Worm (Caenorhabditis elegans) whole organism, mixed stage, embryonic: ENCODE measurements around the gene F19B10.1.

Experiments used
- M03D4.4 ChIP-seq: sonication (generic microtip); optimal IDR thresholded peaks from 2 replicates; lab custom pipeline; 2017; ENCODE audit warnings: mild to moderate bottlenecking, missing genetic modification characterization, missing compliant biosample characterization
- blmp-1 ChIP-seq: fragments of 150-350 bp; optimal IDR thresholded peaks from 2 replicates; lab custom pipeline; 2014; ENCODE audit warnings: missing biosample characterization, missing genetic modification characterization
- ceh-39 ChIP-seq: fragments of 150-350 bp; optimal IDR thresholded peaks from 2 replicates; lab custom pipeline; 2014; ENCODE audit warnings: missing biosample characterization, missing genetic modification characterization
- ceh-43 ChIP-seq: fragments of 200-800 bp; sonication (Bioruptor generic); optimal IDR thresholded peaks from 2 replicates; lab custom pipeline; 2018; ENCODE audit warnings: mild to moderate bottlenecking, missing genetic modification characterization, moderate library complexity, missing compliant biosample characterization
- ceh-83 ChIP-seq: fragments of 200-800 bp; sonication (Bioruptor generic); optimal IDR thresholded peaks from 2 replicates; lab custom pipeline; 2018; ENCODE audit warnings: mild to moderate bottlenecking, missing genetic modification characterization, missing compliant biosample characterization
- ces-1 ChIP-seq: fragments of 150-350 bp; optimal IDR thresholded peaks from 2 replicates; lab custom pipeline; 2014; ENCODE audit warnings: missing biosample characterization, missing genetic modification reagents, missing genetic modification characterization
- drap-1 ChIP-seq: fragments of 200-800 bp; sonication (Bioruptor generic); optimal IDR thresholded peaks from 3 replicates; lab custom pipeline; 2018; ENCODE audit warnings: mild to moderate bottlenecking, missing genetic modification characterization, missing compliant biosample characterization
- elt-3 ChIP-seq: fragments of 150-350 bp; optimal IDR thresholded peaks from 2 replicates; lab custom pipeline; 2014; ENCODE audit warnings: missing biosample characterization, missing genetic modification characterization
- flh-1 ChIP-seq: fragments of 200-800 bp; sonication (Bioruptor generic); optimal IDR thresholded peaks from 2 replicates; lab custom pipeline; 2018; ENCODE audit warnings: mild to moderate bottlenecking, missing genetic modification characterization, moderate library complexity, missing compliant biosample characterization
- ham-2 ChIP-seq: fragments of 200-800 bp; sonication (Bioruptor generic); optimal IDR thresholded peaks from 2 replicates; lab custom pipeline; 2018; ENCODE audit warnings: mild to moderate bottlenecking, missing genetic modification characterization, missing compliant biosample characterization
- hlh-1 ChIP-seq: fragments of 150-350 bp; optimal IDR thresholded peaks from 2 replicates; lab custom pipeline; 2014; ENCODE audit warnings: missing biosample characterization, missing genetic modification reagents, missing genetic modification characterization
- lin-13 ChIP-seq: fragments of 150-350 bp; optimal IDR thresholded peaks from 2 replicates; lab custom pipeline; 2014; ENCODE audit warnings: missing biosample characterization, missing genetic modification characterization
- lin-32 ChIP-seq: fragments of 200-800 bp; sonication (Bioruptor generic); optimal IDR thresholded peaks from 2 replicates; lab custom pipeline; 2018; ENCODE audit warnings: mild to moderate bottlenecking, missing genetic modification characterization, missing compliant biosample characterization
- mab-5 ChIP-seq: fragments of 150-350 bp; optimal IDR thresholded peaks from 2 replicates; lab custom pipeline; 2014; ENCODE audit warnings: missing biosample characterization, missing genetic modification characterization
- mls-2 ChIP-seq: sonication (generic microtip); optimal IDR thresholded peaks from 2 replicates; lab custom pipeline; 2016; ENCODE audit warnings: mild to moderate bottlenecking, missing genetic modification characterization, moderate library complexity, missing compliant biosample characterization
- nhr-12 ChIP-seq: fragments of 150-350 bp; optimal IDR thresholded peaks from 2 replicates; lab custom pipeline; 2014; ENCODE audit warnings: missing biosample characterization, missing genetic modification characterization
- nhr-2 ChIP-seq: fragments of 150-350 bp; optimal IDR thresholded peaks from 2 replicates; lab custom pipeline; 2014; ENCODE audit warnings: missing biosample characterization, missing genetic modification characterization
- nhr-237 ChIP-seq: fragments of 150-350 bp; optimal IDR thresholded peaks from 2 replicates; lab custom pipeline; 2014; ENCODE audit warnings: missing biosample characterization, missing genetic modification characterization
- nhr-28 ChIP-seq: fragments of 150-350 bp; optimal IDR thresholded peaks from 2 replicates; lab custom pipeline; 2014; ENCODE audit warnings: missing biosample characterization, missing genetic modification characterization
- nhr-76 ChIP-seq: sonication (generic microtip); optimal IDR thresholded peaks from 2 replicates; lab custom pipeline; 2017; ENCODE audit warnings: missing biosample characterization, missing genetic modification characterization
- pha-4 ChIP-seq: fragments of 150-350 bp; optimal IDR thresholded peaks from 2 replicates; lab custom pipeline; 2018; ENCODE audit warnings: missing biosample characterization, missing genetic modification reagents, missing genetic modification characterization
- sem-2 ChIP-seq: fragments of 200-800 bp; sonication (Bioruptor generic); optimal IDR thresholded peaks from 2 replicates; lab custom pipeline; 2018; ENCODE audit warnings: mild to moderate bottlenecking, missing genetic modification characterization, missing compliant biosample characterization
- snpc-4 ChIP-seq: fragments of 150-350 bp; optimal IDR thresholded peaks from 2 replicates; lab custom pipeline; 2014; ENCODE audit warnings: missing biosample characterization, missing genetic modification characterization
- sptf-1 ChIP-seq: sonication (generic microtip); optimal IDR thresholded peaks from 2 replicates; lab custom pipeline; 2017; ENCODE audit warnings: mild to moderate bottlenecking, missing genetic modification characterization, moderate library complexity, missing compliant biosample characterization
- tbx-8 ChIP-seq: fragments of 200-800 bp; sonication (Bioruptor generic); optimal IDR thresholded peaks from 2 replicates; lab custom pipeline; 2018; ENCODE audit warnings: mild to moderate bottlenecking, missing genetic modification characterization, moderate library complexity, missing compliant biosample characterization
- unc-120 ChIP-seq: sonication (generic microtip); optimal IDR thresholded peaks from 2 replicates; lab custom pipeline; 2017; ENCODE audit warnings: missing genetic modification characterization, missing compliant biosample characterization; ENCODE audit not compliant: poor library complexity, severe bottlenecking
- unc-39 ChIP-seq: fragments of 150-350 bp; optimal IDR thresholded peaks from 2 replicates; lab custom pipeline; 2014; ENCODE audit warnings: missing biosample characterization, missing genetic modification characterization
- unc-62 ChIP-seq: fragments of 150-350 bp; optimal IDR thresholded peaks from 2 replicates; lab custom pipeline; 2014; ENCODE audit warnings: missing biosample characterization, missing genetic modification reagents, missing genetic modification characterization
- zip-8 ChIP-seq: fragments of 150-350 bp; optimal IDR thresholded peaks from 2 replicates; lab custom pipeline; 2014; ENCODE audit warnings: missing biosample characterization, missing genetic modification characterization
- ztf-11 ChIP-seq: fragments of 150-350 bp; optimal IDR thresholded peaks from 2 replicates; lab custom pipeline; 2014; ENCODE audit warnings: missing biosample characterization, missing genetic modification characterization

The F19B10.1 gene

ce11 chrII:3678978-3679377 lies 4.0 kb upstream of the F19B10.1 start:
- no peak for TF ChIP-seq lin-13 (tag; lab: Kevin White, UChicago)
- no peak for TF ChIP-seq sptf-1 (tag; lab: Kevin White, UChicago)
- no peak for TF ChIP-seq nhr-2
- no peak for TF ChIP-seq mls-2
- no peak for TF ChIP-seq pha-4
- TF ChIP-seq ceh-39 = no peak
- TF ChIP-seq drap-1 (GFP tag; lab: Kevin White, UChicago) = no peak
- TF ChIP-seq nhr-237 = no peak
- TF ChIP-seq nhr-12 (tag; lab: Kevin White, UChicago) = no peak
- no peak for TF ChIP-seq nhr-28
- no peak for TF ChIP-seq mab-5 (tag; lab: Kevin White, UChicago)
- TF ChIP-seq snpc-4 = no peak
- TF ChIP-seq lin-32 (GFP tag; lab: Kevin White, UChicago) = no peak
- no peak for TF ChIP-seq flh-1 (GFP tag; lab: Kevin White, UChicago)
- TF ChIP-seq ztf-11 = no peak
- no peak for TF ChIP-seq sem-2 (GFP tag; lab: Kevin White, UChicago)
- no peak for TF ChIP-seq ceh-43 (GFP tag; lab: Kevin White, UChicago)

DNA sequence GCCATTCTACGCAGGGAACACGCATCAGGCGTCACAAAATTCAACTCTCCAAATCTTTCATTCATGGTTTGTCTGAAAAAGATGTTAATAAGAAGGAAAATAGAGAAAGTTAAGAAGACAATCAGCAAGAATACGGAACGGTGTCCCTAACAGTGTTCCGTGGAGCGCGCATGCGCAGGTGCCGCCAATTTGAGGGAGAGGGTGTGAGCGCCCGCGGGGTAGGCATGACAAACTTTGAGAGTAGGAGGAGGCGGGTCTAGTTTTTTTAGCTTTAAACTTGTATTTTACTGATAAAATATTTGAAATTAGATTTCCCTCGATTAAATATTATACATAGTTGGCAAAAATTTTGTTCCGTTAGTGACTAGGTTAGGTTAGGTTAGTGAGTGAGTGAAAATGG lies 2.6 kb upstream of the F19B10.1 start:
- no peak for TF ChIP-seq elt-3
- no peak for TF ChIP-seq sptf-1 (tag; lab: Kevin White, UChicago)
- no peak for TF ChIP-seq nhr-12 (tag; lab: Kevin White, UChicago)
- TF ChIP-seq pha-4 = no peak
- no peak for TF ChIP-seq M03D4.4 (tag; lab: Kevin White, UChicago)
- TF ChIP-seq lin-13 (tag; lab: Kevin White, UChicago) = no peak
- TF ChIP-seq drap-1 (GFP tag; lab: Kevin White, UChicago) = no peak
- TF ChIP-seq mab-5 (tag; lab: Kevin White, UChicago) = no peak
- TF ChIP-seq, all 35 proteins: peak for 0

DNA sequence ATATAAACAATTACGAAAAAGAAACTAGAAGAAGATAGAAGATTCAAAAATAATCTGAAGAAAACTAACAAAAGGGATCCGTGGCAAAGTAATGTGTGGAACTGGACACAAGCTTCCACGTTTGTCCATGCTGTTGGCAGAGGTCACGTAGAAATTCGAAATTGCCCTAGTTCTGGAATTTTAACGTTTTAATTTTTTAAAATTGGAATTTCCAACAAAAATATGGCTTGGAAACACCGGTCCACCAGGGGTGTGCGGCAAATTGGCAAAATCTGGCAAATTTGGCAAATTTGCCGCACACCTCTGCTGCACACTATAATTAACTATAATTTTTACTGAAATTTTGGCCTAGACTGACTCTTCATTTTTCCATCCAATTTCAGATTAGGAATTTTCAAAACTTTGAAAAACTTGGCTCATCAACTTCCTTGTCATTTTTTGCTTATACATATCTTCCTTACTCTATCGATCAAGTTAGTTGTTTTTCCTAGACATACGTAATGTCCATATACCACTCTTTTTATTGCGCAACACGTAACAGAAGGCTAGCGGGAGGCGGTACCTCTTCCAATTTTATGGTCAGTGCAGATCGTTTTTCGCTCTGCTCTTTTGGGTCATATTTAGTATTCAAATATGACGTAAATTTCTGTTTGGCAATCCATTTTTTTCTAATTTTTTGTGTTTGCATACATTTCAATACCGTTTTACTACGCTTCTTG lies 1.5 kb upstream of the F19B10.1 start, which contains the start of gene F19B10.10:
Gene F19B10.10, minus strand, starts transcription at position 51 of the 719 bp plus-strand sequence.
- TF ChIP-seq blmp-1 (no peak), zip-8 (tag; lab: Kevin White, UChicago) (peak; percentile 92), nhr-2 (no peak)

ce11 chrII:3684487-3685067 lies 1.6 kb downstream of the F19B10.1 start:
- TF ChIP-seq ceh-83 (no peak), flh-1 (GFP tag; lab: Kevin White, UChicago) (no peak), ceh-43 (GFP tag; lab: Kevin White, UChicago) (no peak), zip-8 (tag; lab: Kevin White, UChicago) (peak; percentile 77)

- TF ChIP-seq unc-120 (tag; lab: Kevin White, UChicago) (no peak), nhr-76 (tag; lab: Kevin White, UChicago) (no peak), ceh-39 (no peak), pha-4 (no peak), nhr-12 (tag; lab: Kevin White, UChicago) (no peak), tbx-8 (no peak), elt-3 (no peak), sptf-1 (tag; lab: Kevin White, UChicago) (no peak), hlh-1 (tag; lab: Kevin White, UChicago) (no peak), lin-13 (tag; lab: Kevin White, UChicago) (no peak), ham-2 (GFP tag; lab: Kevin White, UChicago) (no peak), ceh-43 (GFP tag; lab: Kevin White, UChicago) (no peak), nhr-237 (no peak), M03D4.4 (tag; lab: Kevin White, UChicago) (no peak), unc-39 (tag; lab: Kevin White, UChicago) (no peak), nhr-28 (no peak), unc-62 (GFP tag; lab: Kevin White, UChicago) (no peak), ces-1 (no peak), mab-5 (tag; lab: Kevin White, UChicago) (no peak)
These were observed 5.3 kb downstream of the F19B10.1 start, which contains the start of gene ifas-1 for ce11 chrII:3688333-3688732. Gene ifas-1 (minus strand): TSS chrII:3688719.
